Worm (Caenorhabditis elegans) whole organism, midembryonic: ENCODE data around the gene C07G3.10.

Experiments
- T22C8.4 ChIP-seq: fragments of 200-800 bp; sonication (Bioruptor generic); IDR thresholded peaks from 2 replicates; pipeline ENCODE4 v1.3.6; 2022; ENCODE audit warnings: missing genetic modification characterization, missing compliant biosample characterization
- cog-1 ChIP-seq: sonication (generic microtip); optimal IDR thresholded peaks from 2 replicates; lab custom pipeline; 2016; ENCODE audit warnings: missing genetic modification characterization, missing compliant biosample characterization
- klf-2 ChIP-seq: fragments of 200-800 bp; sonication (Bioruptor generic); conservative IDR thresholded peaks from 2 replicates; pipeline ENCODE4 v1.3.6; 2022; ENCODE audit warnings: missing genetic modification reagents, missing genetic modification characterization, missing compliant biosample characterization
- med-1 ChIP-seq: sonication (generic microtip); optimal IDR thresholded peaks from 2 replicates; lab custom pipeline; 2017; ENCODE audit warnings: missing genetic modification characterization, mild to moderate bottlenecking, missing compliant biosample characterization, antibody characterized with exemption, missing genetic modification reagents; ENCODE audit not compliant: insufficient read depth
- ref-1 ChIP-seq: fragments of 200-800 bp; sonication (Bioruptor generic); conservative IDR thresholded peaks from 2 replicates; pipeline ENCODE4 v1.3.6; 2022; ENCODE audit warnings: missing genetic modification reagents, missing genetic modification characterization, missing compliant biosample characterization
- tab-1 ChIP-seq: fragments of 200-800 bp; sonication (Bioruptor generic); IDR thresholded peaks from 2 replicates; pipeline ENCODE4 v1.3.6; 2022; ENCODE audit warnings: missing genetic modification characterization, missing compliant biosample characterization
- ztf-23 ChIP-seq: fragments of 200-800 bp; sonication (Bioruptor generic); IDR thresholded peaks from 2 replicates; pipeline ENCODE4 v1.3.6; 2022; ENCODE audit warnings: missing genetic modification reagents, missing genetic modification characterization, missing compliant biosample characterization
- ztf-29 ChIP-seq: fragments of 200-800 bp; sonication (Bioruptor generic); IDR thresholded peaks from 2 replicates; pipeline ENCODE4 v1.3.6; 2022; ENCODE audit warnings: missing genetic modification reagents, missing genetic modification characterization, missing compliant biosample characterization

ce11 chrV:3454620-3455019 is 47.5 kb upstream of the C07G3.10 start:
- no peak for TF ChIP-seq ztf-23 (GFP tag; lab: Robert Waterston, UW)
- no peak for TF ChIP-seq tab-1 (GFP tag; lab: Robert Waterston, UW)
- no peak for TF ChIP-seq klf-2 (GFP tag; lab: Robert Waterston, UW)
- TF ChIP-seq med-1 (GFP tag; lab: Kevin White, UChicago): no peak
- TF ChIP-seq ztf-29 (GFP tag; lab: Robert Waterston, UW): no peak
- no peak for TF ChIP-seq ref-1
- no peak for TF ChIP-seq T22C8.4
- no peak for TF ChIP-seq cog-1
